Worm (Caenorhabditis elegans) whole organism, midembryonic: ENCODE measurements around the gene ulp-2.

Experiments
- T22C8.4 ChIP-seq: fragments of 200-800 bp; sonication (Bioruptor generic); IDR thresholded peaks from 2 replicates; pipeline ENCODE4 v1.3.6; 2022; ENCODE audit warnings: missing genetic modification characterization, missing compliant biosample characterization
- cog-1 ChIP-seq: sonication (generic microtip); optimal IDR thresholded peaks from 2 replicates; lab custom pipeline; 2016; ENCODE audit warnings: missing genetic modification characterization, missing compliant biosample characterization
- flt-1 ChIP-seq: fragments of 200-800 bp; sonication (Bioruptor generic); IDR thresholded peaks from 2 replicates; pipeline ENCODE4 v1.3.6; 2022; ENCODE audit warnings: missing genetic modification characterization, missing compliant biosample characterization
- klf-2 ChIP-seq: fragments of 200-800 bp; sonication (Bioruptor generic); conservative IDR thresholded peaks from 2 replicates; pipeline ENCODE4 v1.3.6; 2022; ENCODE audit warnings: missing genetic modification reagents, missing genetic modification characterization, missing compliant biosample characterization
- med-1 ChIP-seq: sonication (generic microtip); optimal IDR thresholded peaks from 2 replicates; lab custom pipeline; 2017; ENCODE audit warnings: missing genetic modification characterization, mild to moderate bottlenecking, missing compliant biosample characterization, antibody characterized with exemption, missing genetic modification reagents; ENCODE audit not compliant: insufficient read depth
- ref-1 ChIP-seq: fragments of 200-800 bp; sonication (Bioruptor generic); conservative IDR thresholded peaks from 2 replicates; pipeline ENCODE4 v1.3.6; 2022; ENCODE audit warnings: missing genetic modification reagents, missing genetic modification characterization, missing compliant biosample characterization
- tab-1 ChIP-seq: fragments of 200-800 bp; sonication (Bioruptor generic); IDR thresholded peaks from 2 replicates; pipeline ENCODE4 v1.3.6; 2022; ENCODE audit warnings: missing genetic modification characterization, missing compliant biosample characterization
- ztf-23 ChIP-seq: fragments of 200-800 bp; sonication (Bioruptor generic); IDR thresholded peaks from 2 replicates; pipeline ENCODE4 v1.3.6; 2022; ENCODE audit warnings: missing genetic modification reagents, missing genetic modification characterization, missing compliant biosample characterization
- ztf-29 ChIP-seq: fragments of 200-800 bp; sonication (Bioruptor generic); IDR thresholded peaks from 2 replicates; pipeline ENCODE4 v1.3.6; 2022; ENCODE audit warnings: missing genetic modification reagents, missing genetic modification characterization, missing compliant biosample characterization

ulp-2 gene

DNA sequence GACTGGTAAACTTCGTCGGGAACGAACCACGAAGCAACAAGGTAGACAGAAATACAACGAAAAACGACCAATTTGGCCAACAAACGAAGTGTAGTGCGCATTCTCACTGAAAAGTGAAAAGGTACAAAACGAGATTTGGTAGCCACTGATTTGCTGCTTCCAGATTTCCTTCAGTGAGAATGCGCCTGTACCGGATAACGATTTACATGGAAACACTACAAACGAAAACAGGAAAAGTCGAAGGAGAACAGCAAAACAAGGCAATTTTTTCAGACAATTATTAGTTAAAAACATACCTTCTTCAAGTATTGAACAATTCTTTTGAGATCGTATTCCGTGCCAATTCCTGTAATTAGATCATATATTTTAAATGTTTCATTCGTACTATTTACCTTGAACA lies 33.3 kb upstream of the ulp-2 start, which contains the start of gene pigb-1:
TSS of gene pigb-1 (minus strand) at position 101 of the 400 bp plus-strand sequence.
- no peak for TF ChIP-seq ztf-23 (GFP tag; lab: Robert Waterston, UW)
- no peak for TF ChIP-seq T22C8.4 (GFP tag; lab: Robert Waterston, UW)
- TF ChIP-seq ztf-29 (GFP tag; lab: Robert Waterston, UW) = no peak
- TF ChIP-seq cog-1 (tag; lab: Kevin White, UChicago) = no peak
- no peak for TF ChIP-seq med-1 (GFP tag; lab: Kevin White, UChicago)

DNA sequence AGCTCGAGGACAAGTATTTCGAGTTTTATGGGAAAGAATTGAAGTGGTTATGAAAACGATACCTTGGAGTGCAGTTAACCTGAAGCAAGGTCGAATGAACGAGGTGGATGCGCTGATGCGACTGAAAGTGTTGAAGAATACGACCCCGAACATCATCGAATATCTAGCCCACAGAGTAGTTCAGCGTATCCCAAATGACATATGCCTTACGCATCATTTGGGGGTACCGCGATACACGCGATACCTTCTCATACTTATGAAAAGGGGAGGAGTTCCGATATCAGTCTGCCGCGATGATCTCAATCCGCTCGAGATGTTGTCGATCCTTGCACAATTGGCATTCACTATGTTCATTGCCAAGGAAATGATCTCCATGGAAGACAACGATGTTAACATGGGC lies 30.1 kb upstream of the ulp-2 start, which contains the start of gene T27F7.12:
TSS of gene T27F7.12 (plus strand) at position 301 of the 400 bp plus-strand sequence.
- TF ChIP-seq ztf-29 (GFP tag; lab: Robert Waterston, UW) = no peak
- TF ChIP-seq tab-1 (GFP tag; lab: Robert Waterston, UW) = no peak
- no peak for TF ChIP-seq T22C8.4 (GFP tag; lab: Robert Waterston, UW)
- TF ChIP-seq ztf-23 (GFP tag; lab: Robert Waterston, UW) = no peak
- no peak for TF ChIP-seq ref-1 (GFP tag; lab: Robert Waterston, UW)
- TF ChIP-seq flt-1 (GFP tag; lab: Robert Waterston, UW) = no peak
- no peak for TF ChIP-seq cog-1 (tag; lab: Kevin White, UChicago)
- TF ChIP-seq med-1 (GFP tag; lab: Kevin White, UChicago) = no peak
- TF ChIP-seq klf-2 (GFP tag; lab: Robert Waterston, UW) = no peak

DNA sequence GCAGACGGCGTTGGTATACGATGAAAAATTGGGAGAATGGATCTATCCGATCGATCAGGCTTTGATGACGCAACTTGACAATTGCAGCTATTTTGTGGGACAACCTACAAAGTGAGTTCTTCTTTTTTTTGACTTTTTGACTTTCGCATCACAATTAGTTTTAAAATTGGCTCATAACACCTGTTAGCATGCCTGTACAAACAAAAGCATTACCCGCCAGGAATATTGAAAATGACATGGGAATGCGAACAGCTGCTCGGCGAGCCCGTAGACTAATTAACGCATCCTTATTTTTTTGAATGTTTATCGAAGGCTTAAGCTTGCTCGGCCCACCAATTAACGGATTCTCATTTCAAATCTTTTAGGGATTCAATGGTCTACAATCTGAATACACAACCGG lies 27.6 kb upstream of the ulp-2 start:
- TF ChIP-seq T22C8.4 (GFP tag; lab: Robert Waterston, UW) (no peak), cog-1 (tag; lab: Kevin White, UChicago) (no peak), flt-1 (GFP tag; lab: Robert Waterston, UW) (no peak), ref-1 (GFP tag; lab: Robert Waterston, UW) (no peak), tab-1 (GFP tag; lab: Robert Waterston, UW) (no peak), ztf-29 (GFP tag; lab: Robert Waterston, UW) (no peak), med-1 (GFP tag; lab: Kevin White, UChicago) (no peak), klf-2 (GFP tag; lab: Robert Waterston, UW) (no peak), ztf-23 (GFP tag; lab: Robert Waterston, UW) (no peak)

DNA sequence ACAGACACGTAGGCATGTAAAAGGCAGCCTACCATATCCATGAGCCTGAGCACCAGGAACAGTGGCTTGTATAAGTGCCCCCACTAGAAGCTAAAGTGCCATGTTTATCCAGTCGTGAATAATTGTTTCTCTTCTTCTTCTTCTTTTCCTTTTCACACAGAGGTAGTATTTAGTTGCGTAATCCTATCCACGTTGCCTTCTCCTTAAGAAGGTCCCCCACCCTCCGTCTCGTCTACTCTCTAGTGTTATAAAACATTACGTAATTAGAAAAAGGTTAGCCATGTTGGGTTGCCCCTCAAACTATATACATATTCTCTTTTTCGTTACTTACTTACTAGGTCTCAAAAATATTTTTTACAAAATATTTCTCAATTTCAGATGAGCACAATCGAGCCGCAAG lies 27.0 kb upstream of the ulp-2 start:
- TF ChIP-seq flt-1 (GFP tag; lab: Robert Waterston, UW) (no peak), ztf-23 (GFP tag; lab: Robert Waterston, UW) (no peak), cog-1 (tag; lab: Kevin White, UChicago) (no peak), T22C8.4 (GFP tag; lab: Robert Waterston, UW) (no peak), klf-2 (GFP tag; lab: Robert Waterston, UW) (no peak), tab-1 (GFP tag; lab: Robert Waterston, UW) (no peak), ref-1 (GFP tag; lab: Robert Waterston, UW) (no peak), ztf-29 (GFP tag; lab: Robert Waterston, UW) (no peak), med-1 (GFP tag; lab: Kevin White, UChicago) (no peak)

DNA sequence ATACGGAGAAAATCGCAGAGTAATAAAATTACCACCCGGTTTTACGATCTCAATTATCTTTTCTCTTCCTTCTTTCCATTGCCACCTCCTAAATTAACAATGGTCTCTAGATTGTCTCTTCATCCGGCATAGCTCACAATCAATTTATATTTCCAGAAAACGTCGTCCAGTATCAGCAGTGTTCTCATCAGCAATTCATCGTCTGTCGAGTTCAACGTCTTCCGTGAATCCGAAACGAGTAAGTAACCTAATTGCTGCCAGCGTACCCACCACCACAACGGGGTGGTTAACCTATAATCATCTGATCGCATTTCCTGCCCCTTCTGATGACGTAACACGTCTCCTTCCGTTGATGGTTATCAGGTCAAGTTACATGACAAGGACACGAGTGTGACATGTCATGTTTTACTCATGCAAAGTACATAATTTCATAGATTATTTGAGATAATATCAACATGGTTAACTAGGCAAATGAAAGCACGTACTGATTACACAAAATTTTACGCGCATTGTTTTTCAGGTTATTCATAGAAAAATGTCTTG lies 26.4 kb upstream of the ulp-2 start:
- TF ChIP-seq flt-1 (GFP tag; lab: Robert Waterston, UW) (no peak), ztf-29 (GFP tag; lab: Robert Waterston, UW) (no peak), ref-1 (GFP tag; lab: Robert Waterston, UW) (no peak), cog-1 (tag; lab: Kevin White, UChicago) (no peak), tab-1 (GFP tag; lab: Robert Waterston, UW) (no peak), klf-2 (GFP tag; lab: Robert Waterston, UW) (no peak), ztf-23 (GFP tag; lab: Robert Waterston, UW) (no peak), med-1 (GFP tag; lab: Kevin White, UChicago) (no peak), T22C8.4 (GFP tag; lab: Robert Waterston, UW) (no peak)

DNA sequence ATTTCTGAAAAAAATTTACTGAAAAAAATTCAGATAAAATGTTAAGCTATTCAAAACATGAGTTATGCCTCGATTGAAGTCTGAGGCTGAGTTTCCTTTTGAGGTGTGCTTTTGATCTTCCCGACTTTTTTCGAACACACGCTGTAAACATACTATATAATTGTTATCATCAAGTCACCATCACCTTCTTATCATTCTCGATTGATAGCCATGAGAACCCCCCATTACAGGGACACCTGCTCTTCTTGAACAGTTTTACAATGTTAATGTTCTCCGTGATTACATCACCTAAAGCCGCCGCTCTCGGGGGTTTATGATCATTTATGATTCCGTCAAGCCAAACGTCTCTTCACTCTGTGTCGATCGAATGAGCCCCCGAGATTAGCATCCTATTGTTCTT lies 24.5 kb upstream of the ulp-2 start:
- TF ChIP-seq flt-1 (GFP tag; lab: Robert Waterston, UW) = no peak
- TF ChIP-seq ref-1 (GFP tag; lab: Robert Waterston, UW) = no peak
- no peak for TF ChIP-seq med-1 (GFP tag; lab: Kevin White, UChicago)
- no peak for TF ChIP-seq klf-2 (GFP tag; lab: Robert Waterston, UW)

DNA sequence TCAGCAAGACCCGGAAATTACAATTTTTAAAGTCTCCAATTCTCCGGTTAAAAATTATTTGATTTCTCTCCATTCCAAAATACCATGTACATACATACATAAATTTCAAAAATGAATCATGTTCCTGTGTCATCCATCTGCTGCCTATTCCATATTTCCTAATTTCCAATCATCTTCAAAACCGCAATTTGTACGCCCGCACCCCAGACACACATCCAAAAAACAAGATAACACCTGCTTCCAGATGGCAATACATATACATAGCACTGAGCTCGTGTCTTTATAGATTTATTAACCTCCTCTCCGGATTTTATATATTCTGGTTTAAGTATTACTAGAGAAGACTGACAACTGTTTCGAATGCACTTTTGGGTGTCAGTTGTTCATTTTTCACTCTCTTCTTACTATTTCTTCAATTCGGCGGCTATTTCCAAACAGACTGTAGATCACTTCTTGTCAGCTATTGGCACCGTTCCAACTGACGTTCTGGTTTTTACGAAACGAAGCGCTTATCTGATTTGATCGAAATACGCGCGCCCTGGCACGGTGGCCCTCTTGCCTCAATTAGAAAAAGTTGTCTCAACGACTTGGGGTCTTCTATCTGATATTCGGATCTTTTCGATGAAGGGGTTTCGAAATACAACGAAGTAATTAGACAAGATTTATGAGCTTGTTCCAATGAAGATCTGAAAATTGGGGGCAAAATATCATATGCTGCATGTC lies 22.2 kb upstream of the ulp-2 start:
- no peak for TF ChIP-seq ztf-23 (GFP tag; lab: Robert Waterston, UW)
- TF ChIP-seq ref-1 (GFP tag; lab: Robert Waterston, UW) = no peak

DNA sequence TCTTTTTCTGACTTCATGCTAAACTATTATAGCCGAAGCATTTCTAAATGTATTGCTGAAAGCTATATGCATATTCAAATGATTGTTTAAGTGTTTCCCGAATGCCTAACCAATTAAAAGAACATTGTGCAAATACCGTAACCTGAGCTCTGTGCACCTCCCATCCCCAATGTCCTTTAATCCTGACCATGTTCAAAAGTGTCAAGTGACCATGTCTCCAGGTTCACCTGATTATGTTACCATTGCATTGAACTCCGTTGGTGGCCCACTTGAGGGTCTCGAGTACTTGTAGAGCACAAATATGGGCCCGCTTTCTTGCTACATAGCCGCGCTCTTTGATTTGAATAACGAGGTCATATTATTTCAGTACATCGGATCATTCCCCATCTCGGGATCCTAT lies 15.6 kb upstream of the ulp-2 start:
- TF ChIP-seq ztf-29 (GFP tag; lab: Robert Waterston, UW) (no peak), tab-1 (GFP tag; lab: Robert Waterston, UW) (no peak), klf-2 (GFP tag; lab: Robert Waterston, UW) (no peak), T22C8.4 (GFP tag; lab: Robert Waterston, UW) (no peak), ref-1 (GFP tag; lab: Robert Waterston, UW) (no peak)

DNA sequence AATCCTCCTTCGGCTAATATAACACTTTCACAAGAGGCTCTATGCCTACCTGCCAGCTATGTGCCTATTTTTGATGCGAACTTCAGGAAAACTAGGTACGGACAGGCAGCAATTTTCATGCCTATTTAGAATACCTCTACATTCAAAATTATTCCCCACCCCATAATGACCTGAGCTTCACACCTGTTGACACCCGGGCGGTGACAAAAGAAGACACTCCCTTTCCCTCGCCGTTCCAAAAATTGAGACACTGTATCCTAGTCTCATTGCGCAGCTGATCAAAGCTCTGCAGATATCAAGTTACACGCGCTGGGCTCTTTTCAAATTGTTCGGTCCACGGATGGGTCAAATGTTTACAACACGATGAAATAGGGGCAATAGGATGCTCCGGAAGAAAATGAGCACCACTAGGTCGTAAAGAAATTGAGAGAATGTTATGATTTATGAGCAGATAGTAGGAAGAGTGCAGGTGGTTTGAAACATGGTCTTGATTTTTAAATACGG lies 14.8 kb upstream of the ulp-2 start:
- TF ChIP-seq med-1 (GFP tag; lab: Kevin White, UChicago) (no peak), ref-1 (GFP tag; lab: Robert Waterston, UW) (no peak), T22C8.4 (GFP tag; lab: Robert Waterston, UW) (no peak), tab-1 (GFP tag; lab: Robert Waterston, UW) (no peak), cog-1 (tag; lab: Kevin White, UChicago) (no peak), klf-2 (GFP tag; lab: Robert Waterston, UW) (no peak), ztf-29 (GFP tag; lab: Robert Waterston, UW) (no peak), ztf-23 (GFP tag; lab: Robert Waterston, UW) (no peak), flt-1 (GFP tag; lab: Robert Waterston, UW) (no peak)
